Fruit fly (Drosophila melanogaster): ENCODE data around the gene kud.
A peak's percentile ranks its signal among the peaks of the same experiment; 100 is the strongest.

kud gene

dm6 chr3L:16801499-16802452, 43.0 kb downstream of the kud start (continued):
- peak; percentile 49 for TF ChIP-seq Hr39 (GFP tag; optimal IDR thresholded peaks at IDR 0.05)
- peak; percentile 62 for TF ChIP-seq esn (GFP tag; optimal IDR thresholded peaks at IDR 0.05)
- TF ChIP-seq fd59A (GFP tag; optimal IDR thresholded peaks at IDR 0.05): no peak
- peak; percentile 26 for TF ChIP-seq net (GFP tag; optimal IDR thresholded peaks at IDR 0.05)
- 0 out of 3 replicates have a peak, but pooled peaks have one; percentile 13 for TF ChIP-seq CG8119 (GFP tag; IDR thresholded peaks at IDR 0.05)
- TF ChIP-seq achi (GFP tag; optimal IDR thresholded peaks at IDR 0.05): peak; percentile 17
- peak; percentile 52 for TF ChIP-seq Sox14 (GFP tag; optimal IDR thresholded peaks at IDR 0.05)
- peak; percentile 64 for TF ChIP-seq Met (GFP tag; optimal IDR thresholded peaks at IDR 0.05)
- peak; percentile 16 for TF ChIP-seq OdsH (GFP tag; optimal IDR thresholded peaks at IDR 0.05)
- peak; percentile 22 for TF ChIP-seq CG4318 (GFP tag; optimal IDR thresholded peaks at IDR 0.05)
- TF ChIP-seq CG15336 (GFP tag; IDR thresholded peaks at IDR 0.05): peak; percentile 54; the same call in 1 of the 2 replicates
- TF ChIP-seq CG16779 (tag; optimal IDR thresholded peaks at IDR 0.05): no peak
- peak; percentile 91 for TF ChIP-seq svp (GFP tag)
- TF ChIP-seq CG1621 (tag; optimal IDR thresholded peaks at IDR 0.05): no peak
- TF ChIP-seq lz (GFP tag; optimal IDR thresholded peaks at IDR 0.05): peak; percentile 39
- peak; percentile 32 for TF ChIP-seq CG9139 (GFP tag; optimal IDR thresholded peaks at IDR 0.05)

dm6 chr3L:16800026-16800425, 44.8 kb downstream of the kud start:
- TF ChIP-seq fd85E (GFP tag; optimal IDR thresholded peaks at IDR 0.05): peak; percentile 31
- TF ChIP-seq cyc (GFP tag; optimal IDR thresholded peaks at IDR 0.05): no peak
- no peak for TF ChIP-seq Smox (GFP tag; optimal IDR thresholded peaks at IDR 0.05)
- no peak for TF ChIP-seq Blimp-1 (GFP tag; optimal IDR thresholded peaks at IDR 0.05)
- TF ChIP-seq Eip78C (GFP tag): peak; percentile 29
- TF ChIP-seq CG16779 (tag; optimal IDR thresholded peaks at IDR 0.05): peak; percentile 46
- peak; percentile 10 for TF ChIP-seq Lpt (GFP tag; optimal IDR thresholded peaks at IDR 0.05)
- no peak for TF ChIP-seq Ets96B (tag; optimal IDR thresholded peaks at IDR 0.05)
- no peak for TF ChIP-seq CG8632 (GFP tag; optimal IDR thresholded peaks at IDR 0.05)
- TF ChIP-seq CG10631 (GFP tag; optimal IDR thresholded peaks at IDR 0.05): no peak
- TF ChIP-seq CG9139 (GFP tag; optimal IDR thresholded peaks at IDR 0.05): peak; percentile 58
- peak; percentile 19 for TF ChIP-seq fkh (GFP tag; optimal IDR thresholded peaks at IDR 0.05)
- TF ChIP-seq vri (GFP tag; optimal IDR thresholded peaks at IDR 0.05): peak; percentile 87
- peak; percentile 14 for TF ChIP-seq CG6792 (GFP tag; optimal IDR thresholded peaks at IDR 0.05)
- TF ChIP-seq CG32006 (GFP tag; optimal IDR thresholded peaks at IDR 0.05): peak; percentile 1
- TF ChIP-seq CG7368 (GFP tag; optimal IDR thresholded peaks at IDR 0.05): peak; percentile 9
- TF ChIP-seq CG3032 (tag; optimal IDR thresholded peaks at IDR 0.05): no peak
- no peak for TF ChIP-seq lz (GFP tag; optimal IDR thresholded peaks at IDR 0.05)
- no peak for TF ChIP-seq CG8319 (GFP tag; optimal IDR thresholded peaks at IDR 0.05)
- peak; percentile 33; the same call in 1 of the 3 replicates for TF ChIP-seq CG6163 (GFP tag; IDR thresholded peaks at IDR 0.05)
- peak; percentile 2 for TF ChIP-seq Met (GFP tag; optimal IDR thresholded peaks at IDR 0.05)
- TF ChIP-seq CG31627 (GFP tag; optimal IDR thresholded peaks at IDR 0.05): no peak
- TF ChIP-seq CG6276 (GFP tag; optimal IDR thresholded peaks at IDR 0.05): peak; percentile 53
- TF ChIP-seq Eip75B (GFP tag; optimal IDR thresholded peaks at IDR 0.05): no peak
- TF ChIP-seq Sox15 (GFP tag; optimal IDR thresholded peaks at IDR 0.05): no peak
- TF ChIP-seq dac (GFP tag; optimal IDR thresholded peaks at IDR 0.05): no peak
- TF ChIP-seq CG15336 (GFP tag; IDR thresholded peaks at IDR 0.05): peak; percentile 57; the same call in 1 of the 2 replicates
- TF ChIP-seq dsx (GFP tag; optimal IDR thresholded peaks at IDR 0.05; ENCODE audit: poor library complexity, severe bottlenecking): peak; percentile 7
- peak; percentile 27; the same call in 1 of the 2 replicates for TF ChIP-seq CG11294 (GFP tag; IDR thresholded peaks at IDR 0.05)
- peak; percentile 41; the same call in 2 of the 3 replicates for TF ChIP-seq CG8119 (GFP tag; IDR thresholded peaks at IDR 0.05)
- peak; percentile 64 for TF ChIP-seq net (GFP tag; optimal IDR thresholded peaks at IDR 0.05)
- peak; percentile 12 for TF ChIP-seq CG34406 (GFP tag; optimal IDR thresholded peaks at IDR 0.05)
- peak; percentile 28 for TF ChIP-seq esn (GFP tag; optimal IDR thresholded peaks at IDR 0.05)
- peak; percentile 76 for TF ChIP-seq CG6854 (GFP tag; optimal IDR thresholded peaks at IDR 0.05)
- TF ChIP-seq CG1621 (tag; optimal IDR thresholded peaks at IDR 0.05): no peak
- peak; percentile 57 for TF ChIP-seq CG3919 (GFP tag; optimal IDR thresholded peaks at IDR 0.05)
- peak; percentile 56 to 70 for TF ChIP-seq ss (GFP tag; optimal IDR thresholded peaks at IDR 0.05)
- TF ChIP-seq Sox102F (GFP tag; optimal IDR thresholded peaks at IDR 0.05): peak; percentile 42
- peak; percentile 88 for TF ChIP-seq svp (GFP tag)
- TF ChIP-seq topi (GFP tag; optimal IDR thresholded peaks at IDR 0.05): peak; percentile 31
